Worm (Caenorhabditis elegans) whole organism, early embryonic: Measurements from ENCODE around the gene nhr-61.

ENCODE experiments used
- B0310.2 ChIP-seq: sonication (generic microtip); optimal IDR thresholded peaks from 2 replicates; lab custom pipeline; 2016; ENCODE audit warnings: mild to moderate bottlenecking, missing genetic modification characterization, missing compliant biosample characterization
- F13C5.2 ChIP-seq: sonication (generic microtip); optimal IDR thresholded peaks from 2 replicates; lab custom pipeline; 2017; ENCODE audit warnings: mild to moderate bottlenecking, missing genetic modification characterization, inconsistent platforms, missing compliant biosample characterization
- aly-1 ChIP-seq: sonication (generic microtip); optimal IDR thresholded peaks from 2 replicates; lab custom pipeline; 2016; ENCODE audit warnings: missing genetic modification characterization, missing compliant biosample characterization
- ama-1 ChIP-seq: fragments of 150-350 bp; optimal IDR thresholded peaks from 2 replicates; lab custom pipeline; 2014
- ceh-13 ChIP-seq: fragments of 200-800 bp; sonication (Bioruptor generic); optimal IDR thresholded peaks from 2 replicates; lab custom pipeline; 2018; ENCODE audit warnings: mild to moderate bottlenecking, missing genetic modification characterization, missing compliant biosample characterization
- ceh-36 ChIP-seq: sonication (generic microtip); optimal IDR thresholded peaks from 2 replicates; lab custom pipeline; 2016; ENCODE audit warnings: missing genetic modification characterization, inconsistent platforms, missing compliant biosample characterization
- ets-7 ChIP-seq: sonication (generic microtip); optimal IDR thresholded peaks from 2 replicates; lab custom pipeline; 2016; ENCODE audit warnings: missing genotype, missing genetic modification characterization, missing compliant biosample characterization
- flt-1 ChIP-seq: fragments of 200-800 bp; sonication (Bioruptor generic); IDR thresholded peaks from 2 replicates; pipeline ENCODE4 v1.3.6; 2022; ENCODE audit warnings: missing genetic modification characterization, missing compliant biosample characterization
- hmbx-1 ChIP-seq: sonication (generic microtip); optimal IDR thresholded peaks from 2 replicates; lab custom pipeline; 2016; ENCODE audit warnings: mild to moderate bottlenecking, missing genetic modification characterization, missing compliant biosample characterization
- hmg-4 ChIP-seq: fragments of 200-800 bp; sonication (Bioruptor generic); optimal IDR thresholded peaks from 2 replicates; lab custom pipeline; 2018; ENCODE audit warnings: mild to moderate bottlenecking, missing genetic modification characterization, missing compliant biosample characterization
- hnd-1 ChIP-seq: sonication (generic microtip); optimal IDR thresholded peaks from 2 replicates; lab custom pipeline; 2016; ENCODE audit warnings: missing genetic modification characterization, missing compliant biosample characterization
- pes-1 ChIP-seq: fragments of 200-800 bp; sonication (Bioruptor generic); IDR thresholded peaks from 2 replicates; pipeline ENCODE4 v1.3.6; 2022; ENCODE audit warnings: missing genetic modification reagents, missing genetic modification characterization, missing compliant biosample characterization
- scrt-1 ChIP-seq: fragments of 200-800 bp; sonication (Bioruptor generic); IDR thresholded peaks from 2 replicates; pipeline ENCODE4 v1.3.6; 2022; ENCODE audit warnings: missing genetic modification characterization, missing compliant biosample characterization
- sea-1 ChIP-seq: fragments of 200-800 bp; sonication (Bioruptor generic); conservative IDR thresholded peaks from 2 replicates; pipeline ENCODE4 v1.3.6; 2022; ENCODE audit warnings: missing genetic modification characterization, missing compliant biosample characterization
- tbx-11 ChIP-seq: fragments of 200-800 bp; sonication (Bioruptor generic); IDR thresholded peaks from 2 replicates; pipeline ENCODE4 v1.3.6; 2022; ENCODE audit warnings: missing genetic modification characterization, missing compliant biosample characterization
- tbx-37 ChIP-seq: fragments of 200-800 bp; sonication (Bioruptor generic); conservative IDR thresholded peaks from 2 replicates; pipeline ENCODE4 v1.3.6; 2022; ENCODE audit warnings: missing genetic modification reagents, missing genetic modification characterization, missing compliant biosample characterization
- tra-4 ChIP-seq: sonication (generic microtip); optimal IDR thresholded peaks from 2 replicates; lab custom pipeline; 2017; ENCODE audit warnings: missing genetic modification characterization, missing compliant biosample characterization

Gene nhr-61

ce11 chrII:14819258-14819985 is 1.1 kb upstream of the nhr-61 start:
- no peak for TF ChIP-seq sea-1 (GFP tag; lab: Robert Waterston, UW)
- peak; percentile 87 for TF ChIP-seq ceh-36 (tag; lab: Kevin White, UChicago)

ce11 chrII:14816086-14816485 is 2.3 kb downstream of the nhr-61 start:
- TF ChIP-seq ceh-13 (GFP tag; lab: Kevin White, UChicago) (no peak), hmbx-1 (tag; lab: Kevin White, UChicago) (no peak), flt-1 (no peak), ets-7 (no peak), aly-1 (tag; lab: Kevin White, UChicago) (no peak), F13C5.2 (tag; lab: Kevin White, UChicago) (no peak), B0310.2 (tag; lab: Kevin White, UChicago) (no peak), sea-1 (GFP tag; lab: Robert Waterston, UW) (no peak), tbx-37 (GFP tag; lab: Robert Waterston, UW) (no peak), hnd-1 (tag; lab: Kevin White, UChicago) (no peak), ceh-36 (tag; lab: Kevin White, UChicago) (no peak)

- TF ChIP-seq ets-7 (no peak), ceh-13 (GFP tag; lab: Kevin White, UChicago) (no peak), aly-1 (tag; lab: Kevin White, UChicago) (no peak), scrt-1 (no peak), ceh-36 (tag; lab: Kevin White, UChicago) (no peak), F13C5.2 (tag; lab: Kevin White, UChicago) (no peak), ama-1 (lab: Kevin White, UChicago) (no peak), pes-1 (GFP tag; lab: Robert Waterston, UW) (no peak), hmg-4 (GFP tag; lab: Kevin White, UChicago) (no peak), hmbx-1 (tag; lab: Kevin White, UChicago) (no peak), tra-4 (tag; lab: Kevin White, UChicago) (no peak), tbx-11 (no peak), B0310.2 (tag; lab: Kevin White, UChicago) (no peak), sea-1 (GFP tag; lab: Robert Waterston, UW) (no peak), hnd-1 (tag; lab: Kevin White, UChicago) (no peak), tbx-37 (GFP tag; lab: Robert Waterston, UW) (no peak), flt-1 (no peak)
Observed at ce11 chrII:14814894-14815568, 3.3 kb downstream of the nhr-61 start, which contains the start of gene W01D2.1. W01D2.1 (plus strand) TSS chrII:14815518.

- TF ChIP-seq hmbx-1 (tag; lab: Kevin White, UChicago), result no peak
- no peak for TF ChIP-seq ceh-36 (tag; lab: Kevin White, UChicago)
- TF ChIP-seq ceh-13 (GFP tag; lab: Kevin White, UChicago), result no peak
Observed at ce11 chrII:14813106-14813505, 5.2 kb downstream of the nhr-61 start.

ce11 chrII:14812661-14813060 is 5.7 kb downstream of the nhr-61 start:
- no peak for TF ChIP-seq hnd-1 (tag; lab: Kevin White, UChicago)
- no peak for TF ChIP-seq sea-1 (GFP tag; lab: Robert Waterston, UW)
- TF ChIP-seq tra-4 (tag; lab: Kevin White, UChicago), result no peak
- no peak for TF ChIP-seq aly-1 (tag; lab: Kevin White, UChicago)
- TF ChIP-seq hmbx-1 (tag; lab: Kevin White, UChicago), result no peak
- no peak for TF ChIP-seq tbx-11
- TF ChIP-seq pes-1 (GFP tag; lab: Robert Waterston, UW), result no peak
- TF ChIP-seq ceh-13 (GFP tag; lab: Kevin White, UChicago), result no peak
- TF ChIP-seq ceh-36 (tag; lab: Kevin White, UChicago), result no peak
- TF ChIP-seq F13C5.2 (tag; lab: Kevin White, UChicago), result no peak
- no peak for TF ChIP-seq scrt-1
- TF ChIP-seq tbx-37 (GFP tag; lab: Robert Waterston, UW), result no peak

- TF ChIP-seq scrt-1 (no peak), ceh-36 (tag; lab: Kevin White, UChicago) (no peak), pes-1 (GFP tag; lab: Robert Waterston, UW) (no peak), tbx-37 (GFP tag; lab: Robert Waterston, UW) (no peak), sea-1 (GFP tag; lab: Robert Waterston, UW) (no peak), tra-4 (tag; lab: Kevin White, UChicago) (no peak), hmbx-1 (tag; lab: Kevin White, UChicago) (no peak), ets-7 (no peak), ceh-13 (GFP tag; lab: Kevin White, UChicago) (no peak), hmg-4 (GFP tag; lab: Kevin White, UChicago) (no peak), flt-1 (no peak), hnd-1 (tag; lab: Kevin White, UChicago) (no peak), ama-1 (lab: Kevin White, UChicago) (no peak), F13C5.2 (tag; lab: Kevin White, UChicago) (no peak), B0310.2 (tag; lab: Kevin White, UChicago) (no peak), tbx-11 (no peak)
Observed at ce11 chrII:14812231-14812630, 6.1 kb downstream of the nhr-61 start, which contains the start of gene osta-3. osta-3 (plus strand) TSS chrII:14812531.

- TF ChIP-seq hmg-4 (GFP tag; lab: Kevin White, UChicago) (no peak), ets-7 (no peak), hnd-1 (tag; lab: Kevin White, UChicago) (no peak), tbx-11 (no peak), flt-1 (no peak), B0310.2 (tag; lab: Kevin White, UChicago) (no peak), ceh-36 (tag; lab: Kevin White, UChicago) (no peak), F13C5.2 (tag; lab: Kevin White, UChicago) (no peak), pes-1 (GFP tag; lab: Robert Waterston, UW) (no peak), ceh-13 (GFP tag; lab: Kevin White, UChicago) (no peak), scrt-1 (no peak)
Observed at ce11 chrII:14811472-14811871, 6.9 kb downstream of the nhr-61 start.
